Worm (Caenorhabditis elegans) whole organism, early embryonic: ENCODE data around the gene cyc-2.2.

Experiments used
- ama-1 ChIP-seq: fragments of 150-350 bp; optimal IDR thresholded peaks from 2 replicates; lab custom pipeline; 2014
- hmbx-1 ChIP-seq: sonication (generic microtip); optimal IDR thresholded peaks from 2 replicates; lab custom pipeline; 2016; ENCODE audit warnings: mild to moderate bottlenecking, missing genetic modification characterization, missing compliant biosample characterization
- tbx-11 ChIP-seq: fragments of 200-800 bp; sonication (Bioruptor generic); IDR thresholded peaks from 2 replicates; pipeline ENCODE4 v1.3.6; 2022; ENCODE audit warnings: missing genetic modification characterization, missing compliant biosample characterization

ce11 chrV:12583421-12583820 lies 28.6 kb downstream of the cyc-2.2 start:
- no peak for TF ChIP-seq tbx-11 (GFP tag; lab: Robert Waterston, UW)
- TF ChIP-seq ama-1 (lab: Kevin White, UChicago) = no peak
- no peak for TF ChIP-seq hmbx-1 (tag; lab: Kevin White, UChicago)
